Worm (Caenorhabditis elegans) whole organism, late embryonic: ENCODE data around the gene Y43B11AL.1.
A peak's percentile ranks its signal among the peaks of the same experiment; 100 is the strongest.

Source experiments
- C08G9.2 ChIP-seq: sonication (generic microtip); optimal IDR thresholded peaks from 2 replicates; lab custom pipeline; 2016; ENCODE audit warnings: mild to moderate bottlenecking, missing genetic modification characterization, moderate library complexity, missing compliant biosample characterization
- C38D4.7 ChIP-seq: fragments of 200-800 bp; sonication (Bioruptor generic); optimal IDR thresholded peaks from 2 replicates; lab custom pipeline; 2018; ENCODE audit warnings: mild to moderate bottlenecking, missing genetic modification characterization, moderate library complexity, missing compliant biosample characterization
- F13H6.1 ChIP-seq: sonication (generic microtip); optimal IDR thresholded peaks from 2 replicates; lab custom pipeline; 2016; ENCODE audit warnings: missing genetic modification characterization, missing compliant biosample characterization
- K02D7.2 ChIP-seq: sonication (generic microtip); optimal IDR thresholded peaks from 2 replicates; lab custom pipeline; 2017; ENCODE audit warnings: mild to moderate bottlenecking, missing genetic modification characterization, missing compliant biosample characterization
- Y22D7AL.16 ChIP-seq: sonication (generic microtip); optimal IDR thresholded peaks from 2 replicates; lab custom pipeline; 2016; ENCODE audit warnings: missing genetic modification characterization, missing compliant biosample characterization
- ahr-1 ChIP-seq: sonication (generic microtip); optimal IDR thresholded peaks from 2 replicates; lab custom pipeline; 2016; ENCODE audit warnings: missing genetic modification characterization, missing compliant biosample characterization
- ceh-14 ChIP-seq: sonication (generic microtip); optimal IDR thresholded peaks from 2 replicates; lab custom pipeline; 2016; ENCODE audit warnings: missing genotype, missing genetic modification characterization, missing compliant biosample characterization
- ceh-18 ChIP-seq: sonication (generic microtip); optimal IDR thresholded peaks from 2 replicates; lab custom pipeline; 2016; ENCODE audit warnings: missing genetic modification characterization, missing compliant biosample characterization
- ceh-19 ChIP-seq: fragments of 200-800 bp; sonication (Bioruptor generic); optimal IDR thresholded peaks from 2 replicates; lab custom pipeline; 2018; ENCODE audit warnings: mild to moderate bottlenecking, missing genetic modification characterization, missing compliant biosample characterization
- ceh-34 ChIP-seq: sonication (generic microtip); optimal IDR thresholded peaks from 2 replicates; lab custom pipeline; 2016; ENCODE audit warnings: mild to moderate bottlenecking, missing genetic modification characterization, missing compliant biosample characterization
- ceh-45 ChIP-seq: fragments of 200-800 bp; sonication (Bioruptor generic); IDR thresholded peaks from 2 replicates; pipeline ENCODE4 v1.3.6; 2022; ENCODE audit warnings: missing genetic modification reagents, missing genetic modification characterization, missing compliant biosample characterization
- ceh-48 ChIP-seq: sonication (generic microtip); optimal IDR thresholded peaks from 2 replicates; lab custom pipeline; 2016; ENCODE audit warnings: missing genetic modification characterization, inconsistent platforms, missing compliant biosample characterization
- ceh-9 ChIP-seq: sonication (generic microtip); optimal IDR thresholded peaks from 2 replicates; lab custom pipeline; 2016; ENCODE audit warnings: mild to moderate bottlenecking, missing genetic modification characterization, inconsistent platforms, missing compliant biosample characterization
- che-1 ChIP-seq: sonication (generic microtip); optimal IDR thresholded peaks from 2 replicates; lab custom pipeline; 2016; ENCODE audit warnings: mild to moderate bottlenecking, missing genetic modification characterization, missing compliant biosample characterization
- dve-1 ChIP-seq: sonication (generic microtip); optimal IDR thresholded peaks from 2 replicates; lab custom pipeline; 2017; ENCODE audit warnings: antibody characterized with exemption, mild to moderate bottlenecking, missing genetic modification characterization, missing compliant biosample characterization
- ets-4 ChIP-seq: sonication (generic microtip); optimal IDR thresholded peaks from 2 replicates; lab custom pipeline; 2016; ENCODE audit warnings: missing genetic modification characterization, missing compliant biosample characterization
- fkh-6 ChIP-seq: sonication (generic microtip); optimal IDR thresholded peaks from 2 replicates; lab custom pipeline; 2016; ENCODE audit warnings: missing genetic modification characterization, missing compliant biosample characterization
- gmeb-2 ChIP-seq: sonication (generic microtip); optimal IDR thresholded peaks from 2 replicates; lab custom pipeline; 2016; ENCODE audit warnings: missing genetic modification characterization, inconsistent platforms, missing compliant biosample characterization
- hlh-15 ChIP-seq: sonication (generic microtip); optimal IDR thresholded peaks from 2 replicates; lab custom pipeline; 2016; ENCODE audit warnings: missing genetic modification characterization, missing compliant biosample characterization
- hlh-6 ChIP-seq: sonication (generic microtip); optimal IDR thresholded peaks from 2 replicates; lab custom pipeline; 2016; ENCODE audit warnings: missing genotype, missing genetic modification characterization, missing compliant biosample characterization
- lim-6 ChIP-seq: sonication (generic microtip); optimal IDR thresholded peaks from 2 replicates; lab custom pipeline; 2016; ENCODE audit warnings: missing genetic modification characterization, missing compliant biosample characterization
- lin-11 ChIP-seq: fragments of 200-800 bp; sonication (Bioruptor generic); optimal IDR thresholded peaks from 2 replicates; lab custom pipeline; 2018; ENCODE audit warnings: mild to moderate bottlenecking, missing genetic modification characterization, missing compliant biosample characterization
- madf-2 ChIP-seq: sonication (generic microtip); optimal IDR thresholded peaks from 2 replicates; lab custom pipeline; 2017; ENCODE audit warnings: missing genetic modification characterization, missing compliant biosample characterization
- mec-3 ChIP-seq: sonication (generic microtip); optimal IDR thresholded peaks from 2 replicates; lab custom pipeline; 2016; ENCODE audit warnings: borderline replicate concordance, missing genetic modification characterization, missing compliant biosample characterization
- nfya-1 ChIP-seq: sonication (generic microtip); optimal IDR thresholded peaks from 2 replicates; lab custom pipeline; 2017; ENCODE audit warnings: missing genetic modification characterization, mild to moderate bottlenecking, missing compliant biosample characterization, antibody characterized with exemption, moderate library complexity
- nhr-11 ChIP-seq: fragments of 150-350 bp; optimal IDR thresholded peaks from 2 replicates; lab custom pipeline; 2014; ENCODE audit warnings: missing biosample characterization, missing genetic modification characterization
- nhr-232 ChIP-seq: sonication (generic microtip); optimal IDR thresholded peaks from 2 replicates; lab custom pipeline; 2016; ENCODE audit warnings: missing genetic modification characterization, missing compliant biosample characterization
- pag-3 ChIP-seq: sonication (generic microtip); optimal IDR thresholded peaks from 2 replicates; lab custom pipeline; 2016; ENCODE audit warnings: missing compliant biosample characterization, missing genetic modification characterization, borderline replicate concordance
- pat-9 ChIP-seq: fragments of 200-800 bp; sonication (Bioruptor generic); optimal IDR thresholded peaks from 2 replicates; lab custom pipeline; 2018; ENCODE audit warnings: mild to moderate bottlenecking, missing genetic modification characterization, moderate library complexity, missing compliant biosample characterization
- pax-1 ChIP-seq: fragments of 150-350 bp; optimal IDR thresholded peaks from 2 replicates; lab custom pipeline; 2014; ENCODE audit warnings: missing biosample characterization, missing genetic modification characterization
- pha-2 ChIP-seq: sonication (generic microtip); optimal IDR thresholded peaks from 2 replicates; lab custom pipeline; 2017; ENCODE audit warnings: mild to moderate bottlenecking, missing genetic modification characterization, missing compliant biosample characterization
- pqm-1 ChIP-seq: sonication (generic microtip); optimal IDR thresholded peaks from 2 replicates; lab custom pipeline; 2016; ENCODE audit warnings: missing genetic modification characterization, missing compliant biosample characterization
- pros-1 ChIP-seq: fragments of 150-350 bp; optimal IDR thresholded peaks from 2 replicates; lab custom pipeline; 2014; ENCODE audit warnings: missing biosample characterization, missing genetic modification reagents, missing genetic modification characterization
- sox-2 ChIP-seq: fragments of 200-800 bp; sonication (Bioruptor generic); IDR thresholded peaks from 2 replicates; pipeline ENCODE4 v1.3.6; 2022; ENCODE audit warnings: missing genetic modification reagents, missing genetic modification characterization, missing compliant biosample characterization
- sox-4 ChIP-seq: sonication (generic microtip); optimal IDR thresholded peaks from 2 replicates; lab custom pipeline; 2017; ENCODE audit warnings: mild to moderate bottlenecking, missing genetic modification characterization, inconsistent platforms, missing compliant biosample characterization
- syd-9 ChIP-seq: sonication (generic microtip); optimal IDR thresholded peaks from 2 replicates; lab custom pipeline; 2016; ENCODE audit warnings: mild to moderate bottlenecking, missing genetic modification characterization, moderate library complexity, missing compliant biosample characterization
- tbx-2 ChIP-seq: sonication (generic microtip); optimal IDR thresholded peaks from 2 replicates; lab custom pipeline; 2016; ENCODE audit warnings: missing genetic modification characterization, missing compliant biosample characterization
- ttx-3 ChIP-seq: sonication (generic microtip); optimal IDR thresholded peaks from 2 replicates; lab custom pipeline; 2016; ENCODE audit warnings: missing genetic modification reagents, missing genetic modification characterization, missing compliant biosample characterization
- unc-3 ChIP-seq, 2 experiments: fragments of 200-800 bp in 1 of 2; sonication (Bioruptor generic) in 1 of 2; sonication (generic microtip) in 1 of 2; conservative IDR thresholded peaks in 1 of 2; optimal IDR thresholded peaks in 1 of 2; 2 replicates each; pipeline versions ENCODE4 v1.3.6 to Lab custom; 2016 to 2022; ENCODE audit warnings: missing compliant biosample characterization in 2 of 2, missing genetic modification characterization in 2 of 2, missing genetic modification reagents in 1 of 2
- unc-42 ChIP-seq: sonication (generic microtip); optimal IDR thresholded peaks from 2 replicates; lab custom pipeline; 2016; ENCODE audit warnings: missing genotype, missing genetic modification characterization, missing compliant biosample characterization
- unc-55 ChIP-seq: sonication (generic microtip); optimal IDR thresholded peaks from 2 replicates; lab custom pipeline; 2017; ENCODE audit warnings: missing biosample characterization, missing genetic modification reagents, missing genetic modification characterization
- zip-5 ChIP-seq: sonication (generic microtip); optimal IDR thresholded peaks from 2 replicates; lab custom pipeline; 2016; ENCODE audit warnings: missing genetic modification characterization, missing compliant biosample characterization
- ztf-16 ChIP-seq: sonication (generic microtip); optimal IDR thresholded peaks from 2 replicates; lab custom pipeline; 2017; ENCODE audit warnings: missing genetic modification characterization, missing compliant biosample characterization

Y43B11AL.1 gene

ce11 chrIV:7016502-7016901 is 48.6 kb upstream of the Y43B11AL.1 start (continued):
- no peak for TF ChIP-seq ceh-9 (tag; lab: Kevin White, UChicago)
- no peak for TF ChIP-seq pag-3 (tag; lab: Kevin White, UChicago)
- TF ChIP-seq ceh-18 (tag; lab: Kevin White, UChicago), result no peak
- TF ChIP-seq pros-1 (tag; lab: Kevin White, UChicago), result no peak
- TF ChIP-seq tbx-2 (tag; lab: Kevin White, UChicago), result peak; percentile 11
- TF ChIP-seq lim-6, result no peak
- TF ChIP-seq pat-9, result no peak
- TF ChIP-seq ets-4 (tag; lab: Kevin White, UChicago), result no peak
- TF ChIP-seq unc-55 (GFP tag; lab: Kevin White, UChicago), result peak; percentile 81
- TF ChIP-seq pqm-1, result no peak
- TF ChIP-seq, all 69 proteins: peak for 9

ce11 chrIV:7017123-7017674 is 47.9 kb upstream of the Y43B11AL.1 start, which contains the start of gene gldi-4:
TSS of gene gldi-4 (plus strand) at chrIV:7017624.
- TF ChIP-seq ets-4 (tag; lab: Kevin White, UChicago), result no peak
- no peak for TF ChIP-seq pax-1 (tag; lab: Kevin White, UChicago)
- no peak for TF ChIP-seq ceh-9 (tag; lab: Kevin White, UChicago)
- peak; percentile 69 for TF ChIP-seq ceh-48 (tag; lab: Kevin White, UChicago)
- TF ChIP-seq ceh-34 (tag; lab: Kevin White, UChicago), result no peak
- TF ChIP-seq unc-42 (tag; lab: Kevin White, UChicago), result peak; percentile 22
- no peak for TF ChIP-seq gmeb-2 (tag; lab: Kevin White, UChicago)
- TF ChIP-seq dve-1, result no peak
- no peak for TF ChIP-seq sox-4 (tag; lab: Kevin White, UChicago)
- TF ChIP-seq zip-5, result no peak
- no peak for TF ChIP-seq F13H6.1
- TF ChIP-seq mec-3 (tag; lab: Kevin White, UChicago), result no peak
- TF ChIP-seq, all 69 proteins: peak for 2

ce11 chrIV:7018623-7019022 is 46.5 kb upstream of the Y43B11AL.1 start:
- TF ChIP-seq C08G9.2 (tag; lab: Kevin White, UChicago) (no peak), ceh-19 (GFP tag; lab: Kevin White, UChicago) (no peak), lin-11 (tag; lab: Kevin White, UChicago) (no peak), nhr-232 (tag; lab: Kevin White, UChicago) (no peak), ceh-14 (no peak), sox-2 (no peak), pha-2 (tag; lab: Kevin White, UChicago) (no peak), nhr-11 (tag; lab: Kevin White, UChicago) (no peak), madf-2 (tag; lab: Kevin White, UChicago) (no peak), hlh-6 (no peak), ceh-45 (GFP tag; lab: Robert Waterston, UW) (no peak), K02D7.2 (no peak), hlh-15 (tag; lab: Kevin White, UChicago) (no peak), che-1 (tag; lab: Kevin White, UChicago) (no peak)

ce11 chrIV:7020630-7021029 is 44.5 kb upstream of the Y43B11AL.1 start:
- TF ChIP-seq ceh-9 (tag; lab: Kevin White, UChicago) (no peak), ets-4 (tag; lab: Kevin White, UChicago) (no peak), ztf-16 (tag; lab: Kevin White, UChicago) (no peak), syd-9 (tag; lab: Kevin White, UChicago) (no peak), sox-2 (no peak), nfya-1 (tag; lab: Kevin White, UChicago) (no peak), pros-1 (tag; lab: Kevin White, UChicago) (no peak), fkh-6 (tag; lab: Kevin White, UChicago) (no peak), C38D4.7 (no peak), gmeb-2 (tag; lab: Kevin White, UChicago) (no peak), Y22D7AL.16 (tag; lab: Kevin White, UChicago) (no peak), ceh-19 (GFP tag; lab: Kevin White, UChicago) (no peak), ahr-1 (no peak), ttx-3 (tag; lab: Kevin White, UChicago) (no peak), unc-3 (GFP tag; conservative IDR thresholded peaks at IDR 0.05; lab: Robert Waterston, UW) (no peak), unc-3 (tag; optimal IDR thresholded peaks at IDR 0.05; lab: Kevin White, UChicago) (no peak)
